Fruit fly (Drosophila melanogaster) whole organism, embryonic: Measurements from ENCODE around the gene CG42272.

Experiments used
- ATbp ChIP-seq: fragments of 200-800 bp; sonication (Bioruptor generic); optimal IDR thresholded peaks from 2 replicates; lab custom pipeline; 2017; ENCODE audit warnings: missing biosample characterization, mild to moderate bottlenecking, missing genetic modification characterization, missing genetic modification reagents
- Awh ChIP-seq: fragments of 200-800 bp; sonication (Bioruptor generic); IDR thresholded peaks from 2 replicates; pipeline ENCODE4, ENCODE4 v1.3.6; 2022; ENCODE audit warnings: missing biosample characterization, missing genetic modification characterization
- B-H1 ChIP-seq: fragments of 200-800 bp; sonication (Bioruptor generic); IDR thresholded peaks from 3 replicates; pipeline ENCODE4 v1.3.6; 2022; ENCODE audit warnings: missing biosample characterization, missing genetic modification characterization
- C15 ChIP-seq: fragments of 200-800 bp; sonication (Bioruptor generic); IDR thresholded peaks from 3 replicates; pipeline ENCODE4 v1.3.6; 2022; ENCODE audit warnings: missing biosample characterization, missing genetic modification characterization
- CG10267 ChIP-seq: fragments of 200-800 bp; sonication (Bioruptor generic); optimal IDR thresholded peaks from 2 replicates; lab custom pipeline; 2018; ENCODE audit warnings: missing biosample characterization, mild to moderate bottlenecking, missing genetic modification characterization, moderate library complexity
- CG10274 ChIP-seq: fragments of 200-800 bp; sonication (Bioruptor generic); optimal IDR thresholded peaks from 3 replicates; lab custom pipeline; 2017; ENCODE audit warnings: missing biosample characterization, mild to moderate bottlenecking, missing genetic modification characterization
- CG10654 ChIP-seq: fragments of 200-800 bp; sonication (Bioruptor generic); optimal IDR thresholded peaks from 2 replicates; lab custom pipeline; 2016; ENCODE audit warnings: missing biosample characterization, missing genetic modification characterization
- CG11247 ChIP-seq: fragments of 200-800 bp; sonication (Bioruptor generic); IDR thresholded peaks from 2 replicates; pipeline ENCODE4 v1.3.6; 2022; ENCODE audit warnings: missing biosample characterization, missing genetic modification characterization
- CG11695 ChIP-seq: fragments of 200-800 bp; sonication (Bioruptor generic); IDR thresholded peaks from 3 replicates; pipeline ENCODE4 v1.3.6; 2022; ENCODE audit warnings: missing biosample characterization, missing genetic modification characterization
- CG12299 ChIP-seq: fragments of 200-800 bp; sonication (Bioruptor generic); optimal IDR thresholded peaks from 2 replicates; lab custom pipeline; 2018; ENCODE audit warnings: missing biosample characterization, mild to moderate bottlenecking, missing genetic modification characterization
- CG12391 ChIP-seq: fragments of 200-800 bp; sonication (Bioruptor generic); optimal IDR thresholded peaks from 3 replicates; lab custom pipeline; 2018; ENCODE audit warnings: missing biosample characterization, mild to moderate bottlenecking, missing genetic modification characterization, moderate library complexity
- CG15269 ChIP-seq: fragments of 200-800 bp; sonication (Bioruptor generic); optimal IDR thresholded peaks from 2 replicates; lab custom pipeline; 2018; ENCODE audit warnings: missing biosample characterization, mild to moderate bottlenecking, missing genetic modification characterization, moderate library complexity
- CG32772 ChIP-seq: fragments of 200-800 bp; sonication (Bioruptor generic); IDR thresholded peaks from 2 replicates; pipeline ENCODE4 v1.3.6; 2022; ENCODE audit warnings: missing biosample characterization, missing genetic modification characterization
- CG3281 ChIP-seq: fragments of 200-800 bp; sonication (Bioruptor generic); optimal IDR thresholded peaks from 3 replicates; lab custom pipeline; 2017; ENCODE audit warnings: missing biosample characterization, mild to moderate bottlenecking, missing genetic modification characterization
- CG3407 ChIP-seq: fragments of 200-800 bp; sonication (Bioruptor generic); optimal IDR thresholded peaks from 2 replicates; lab custom pipeline; 2018; ENCODE audit warnings: missing biosample characterization, mild to moderate bottlenecking, missing genetic modification characterization
- CG34224 ChIP-seq: fragments of 200-800 bp; sonication (Bioruptor generic); IDR thresholded peaks from 3 replicates; pipeline ENCODE4 v1.3.6; 2022; ENCODE audit warnings: missing biosample characterization, missing genetic modification characterization; ENCODE audit not compliant: partially characterized antibody
- CG4404 ChIP-seq: fragments of 200-800 bp; sonication (Bioruptor generic); IDR thresholded peaks from 2 replicates; pipeline ENCODE4 v1.3.6; 2022; ENCODE audit warnings: missing biosample characterization, missing genetic modification characterization
- CG4854 ChIP-seq: fragments of 200-800 bp; sonication (Bioruptor generic); optimal IDR thresholded peaks from 2 replicates; lab custom pipeline; 2016; ENCODE audit warnings: missing biosample characterization, missing genetic modification characterization, inconsistent platforms
- CG5180 ChIP-seq: fragments of 200-800 bp; sonication (Bioruptor generic); optimal IDR thresholded peaks from 3 replicates; lab custom pipeline; 2017; ENCODE audit warnings: missing biosample characterization, missing genetic modification characterization, mild to moderate bottlenecking, moderate library complexity, missing genetic modification reagents
- CG6175 ChIP-seq: fragments of 200-800 bp; sonication (Bioruptor generic); IDR thresholded peaks from 3 replicates; pipeline ENCODE4 v1.3.6; 2022; ENCODE audit warnings: missing biosample characterization, missing genetic modification characterization
- CG7357 ChIP-seq: fragments of 200-800 bp; sonication (Bioruptor generic); IDR thresholded peaks from 3 replicates; pipeline ENCODE4 v1.3.6; 2022; ENCODE audit warnings: missing biosample characterization, missing genetic modification characterization
- CG9727 ChIP-seq: fragments of 200-800 bp; sonication (Bioruptor generic); optimal IDR thresholded peaks from 3 replicates; lab custom pipeline; 2017; ENCODE audit warnings: missing biosample characterization, mild to moderate bottlenecking, missing genetic modification characterization
- Camta ChIP-seq: fragments of 200-800 bp; sonication (Bioruptor generic); optimal IDR thresholded peaks from 2 replicates; lab custom pipeline; 2016; ENCODE audit warnings: missing biosample characterization, missing genetic modification characterization
- Dek ChIP-seq: fragments of 200-800 bp; sonication (Bioruptor generic); optimal IDR thresholded peaks from 3 replicates; lab custom pipeline; 2019; ENCODE audit warnings: missing biosample characterization, mild to moderate bottlenecking, missing genetic modification characterization, moderate library complexity
- Doc2 ChIP-seq: fragments of 200-800 bp; sonication (Bioruptor generic); IDR thresholded peaks from 2 replicates; pipeline ENCODE4 v1.3.6; 2022; ENCODE audit warnings: missing biosample characterization, missing genetic modification characterization
- Dref ChIP-seq: fragments of 200-800 bp; sonication (Bioruptor generic); IDR thresholded peaks from 2 replicates; pipeline ENCODE4 v1.3.6; 2022; ENCODE audit warnings: missing biosample characterization, missing genetic modification characterization
- ERR ChIP-seq: fragments of 200-800 bp; sonication (Bioruptor generic); optimal IDR thresholded peaks from 2 replicates; lab custom pipeline; 2016; ENCODE audit warnings: missing biosample characterization, missing genetic modification characterization
- GATAe ChIP-seq: fragments of 200-800 bp; sonication (Bioruptor generic); conservative IDR thresholded peaks from 2 replicates; pipeline ENCODE4 v1.3.6; 2022; ENCODE audit warnings: missing biosample characterization, missing genetic modification characterization
- Lim3 ChIP-seq: fragments of 200-800 bp; sonication (Bioruptor generic); IDR thresholded peaks from 2 replicates; pipeline ENCODE4 v1.3.6; 2022; ENCODE audit warnings: missing biosample characterization, missing genetic modification characterization
- Mes4 ChIP-seq: fragments of 200-800 bp; sonication (Bioruptor generic); optimal IDR thresholded peaks from 2 replicates; lab custom pipeline; 2016; ENCODE audit warnings: missing biosample characterization, missing genetic modification characterization
- Poxn ChIP-seq: fragments of 200-800 bp; sonication (Bioruptor generic); IDR thresholded peaks from 2 replicates; pipeline ENCODE4 v1.3.6; 2022; ENCODE audit warnings: missing biosample characterization, missing genetic modification characterization
- Rfx ChIP-seq: fragments of 200-800 bp; sonication (Bioruptor generic); IDR thresholded peaks from 2 replicates; pipeline ENCODE4 v1.3.6; 2022; ENCODE audit warnings: missing biosample characterization, missing genetic modification characterization
- Side ChIP-seq: fragments of 200-800 bp; sonication (Bioruptor generic); optimal IDR thresholded peaks from 2 replicates; lab custom pipeline; 2016; ENCODE audit warnings: missing biosample characterization, missing genetic modification characterization
- TFAM ChIP-seq: fragments of 200-800 bp; sonication (Bioruptor generic); optimal IDR thresholded peaks from 2 replicates; lab custom pipeline; 2017; ENCODE audit warnings: missing biosample characterization, missing genetic modification characterization, inconsistent platforms
- al ChIP-seq: fragments of 200-800 bp; sonication (Bioruptor generic); IDR thresholded peaks from 2 replicates; pipeline ENCODE4 v1.3.6; 2022; ENCODE audit warnings: missing biosample characterization, missing genetic modification characterization
- aop ChIP-seq: fragments of 200-800 bp; sonication (Bioruptor generic); IDR thresholded peaks from 2 replicates; pipeline ENCODE4 v1.3.6; 2022; ENCODE audit warnings: missing biosample characterization, missing genetic modification characterization
- crc ChIP-seq: fragments of 200-800 bp; sonication (Bioruptor generic); optimal IDR thresholded peaks from 2 replicates; lab custom pipeline; 2016; ENCODE audit warnings: missing biosample characterization, missing genetic modification characterization
- dmrt11E ChIP-seq: fragments of 200-800 bp; sonication (Bioruptor generic); optimal IDR thresholded peaks from 3 replicates; lab custom pipeline; 2018; ENCODE audit warnings: missing biosample characterization, mild to moderate bottlenecking, missing genetic modification characterization, moderate library complexity
- fd96Cb ChIP-seq: fragments of 200-800 bp; sonication (Bioruptor generic); optimal IDR thresholded peaks from 2 replicates; lab custom pipeline; 2018; ENCODE audit warnings: missing biosample characterization, mild to moderate bottlenecking, missing genetic modification characterization, moderate library complexity
- grau ChIP-seq: fragments of 200-800 bp; optimal IDR thresholded peaks from 3 replicates; lab custom pipeline; 2019; ENCODE audit warnings: missing biosample characterization, mild to moderate bottlenecking, missing genetic modification characterization, moderate library complexity
- nerfin-1 ChIP-seq: fragments of 200-800 bp; sonication (Bioruptor generic); optimal IDR thresholded peaks from 3 replicates; lab custom pipeline; 2019; ENCODE audit warnings: missing biosample characterization, mild to moderate bottlenecking, missing genetic modification characterization, moderate library complexity
- prd ChIP-seq, 3 experiments: fragments of >200 bp in 2 of 3; fragments of 200-800 bp in 1 of 3; sonication (Bioruptor generic) in 1 of 3; optimal IDR thresholded peaks in 2 of 3; IDR thresholded peaks in 1 of 3; 2 replicates in 2 of 3; 3 replicates in 1 of 3; pipeline versions ENCODE4 v1.3.6 to Lab custom; 2017 to 2022; ENCODE audit warnings: missing biosample characterization in 1 of 3, missing genetic modification characterization in 1 of 3
- sim ChIP-seq: fragments of 200-800 bp; sonication (Bioruptor generic); IDR thresholded peaks from 2 replicates; pipeline ENCODE4 v1.3.6; 2022; ENCODE audit warnings: missing biosample characterization, missing genetic modification characterization
- sisA ChIP-seq: fragments of 200-800 bp; sonication (Bioruptor generic); IDR thresholded peaks from 2 replicates; pipeline ENCODE4 v1.3.6; 2022; ENCODE audit warnings: missing biosample characterization, missing genetic modification characterization
- tll ChIP-seq, 2 experiments: fragments of 200-800 bp in 1 of 2; fragments of >200 bp in 1 of 2; sonication (Bioruptor generic) in 1 of 2; optimal IDR thresholded peaks; 2 replicates each; lab custom pipeline; 2017 to 2019; ENCODE audit warnings: missing biosample characterization in 2 of 2, missing genetic modification characterization in 2 of 2, mild to moderate bottlenecking in 1 of 2, moderate library complexity in 1 of 2
- vfl ChIP-seq: fragments of 200-800 bp; sonication (Bioruptor generic); optimal IDR thresholded peaks from 2 replicates; lab custom pipeline; 2016; ENCODE audit warnings: missing biosample characterization, missing genetic modification characterization
- vvl ChIP-seq: fragments of 200-800 bp; sonication (Bioruptor generic); IDR thresholded peaks from 2 replicates; pipeline ENCODE4 v1.3.6; 2022; ENCODE audit warnings: missing biosample characterization, missing genetic modification characterization

Gene CG42272

dm6 chr3L:5808101-5808433, 5.2 kb downstream of the CG42272 start (continued):
- no peak for TF ChIP-seq CG34224 (GFP tag; lab: Robert Waterston, UW)
- TF ChIP-seq nerfin-1 (tag; lab: Kevin White, UChicago): no peak
- peak; percentile 28 for TF ChIP-seq CG12391 (tag; lab: Kevin White, UChicago)
- no peak for TF ChIP-seq CG32772 (GFP tag; lab: Robert Waterston, UW)
- no peak for TF ChIP-seq aop (GFP tag; lab: Robert Waterston, UW)
- 0 out of 2 replicates have a peak, but pooled peaks have one; percentile 10 for TF ChIP-seq CG4404 (GFP tag; lab: Robert Waterston, UW)
- TF ChIP-seq CG10267: no peak
- peak; percentile 56 for TF ChIP-seq Rfx (GFP tag; lab: Robert Waterston, UW)
- TF ChIP-seq TFAM (GFP tag; lab: Kevin White, UChicago): no peak
- peak; percentile 10 for TF ChIP-seq Side
- peak; percentile 41 for TF ChIP-seq CG10274 (GFP tag; lab: Kevin White, UChicago)
- TF ChIP-seq Awh (GFP tag; lab: Robert Waterston, UW): no peak
- TF ChIP-seq Lim3 (GFP tag; lab: Robert Waterston, UW): no peak
- no peak for TF ChIP-seq CG10654 (GFP tag; lab: Kevin White, UChicago)
- 0 out of 3 replicates have a peak, but pooled peaks have one; percentile 30 for TF ChIP-seq CG11695 (GFP tag; lab: Robert Waterston, UW)
- no peak for TF ChIP-seq sisA
- no peak for TF ChIP-seq tll (GFP tag; optimal IDR thresholded peaks at IDR 0.05; lab: Kevin White, UChicago)
- no peak for TF ChIP-seq CG4854 (GFP tag; lab: Kevin White, UChicago)
- 0 out of 3 replicates have a peak, but pooled peaks have one; percentile 17 for TF ChIP-seq CG7357 (GFP tag; lab: Robert Waterston, UW)
- peak; percentile 39 for TF ChIP-seq grau (tag; lab: Kevin White, UChicago)
- no peak for TF ChIP-seq C15 (GFP tag; lab: Robert Waterston, UW)
- no peak for TF ChIP-seq CG5180 (GFP tag; lab: Kevin White, UChicago)
- no peak for TF ChIP-seq Doc2 (GFP tag; lab: Robert Waterston, UW)
- TF ChIP-seq al (GFP tag; lab: Robert Waterston, UW): 0 out of 2 replicates have a peak, but pooled peaks have one; percentile 20
- TF ChIP-seq Mes4: no peak
- no peak for TF ChIP-seq CG3407
- TF ChIP-seq Camta (GFP tag; lab: Kevin White, UChicago): no peak
- TF ChIP-seq fd96Cb (tag; lab: Kevin White, UChicago): no peak
- TF ChIP-seq sim (GFP tag; lab: Robert Waterston, UW): no peak
- TF ChIP-seq CG15269: peak; percentile 33
- TF ChIP-seq ATbp (GFP tag; lab: Kevin White, UChicago): peak; percentile 26
- no peak for TF ChIP-seq prd (optimal IDR thresholded peaks at IDR 0.05; lab: Kevin White, UChicago)
- TF ChIP-seq prd (GFP tag; IDR thresholded peaks at IDR 0.05; lab: Robert Waterston, UW): peak; percentile 29; the same call in 1 of the 3 replicates
- no peak for TF ChIP-seq Poxn (GFP tag; lab: Robert Waterston, UW)
- peak; percentile 14 for TF ChIP-seq CG9727 (GFP tag; lab: Kevin White, UChicago)
- no peak for TF ChIP-seq vfl (GFP tag; lab: Kevin White, UChicago)
- no peak for TF ChIP-seq CG6175 (GFP tag; lab: Robert Waterston, UW)
- TF ChIP-seq vvl: no peak
- TF ChIP-seq dmrt11E (tag; lab: Kevin White, UChicago): no peak
- TF ChIP-seq Dek: peak; percentile 8
- peak; percentile 44 for TF ChIP-seq CG3281 (GFP tag; lab: Kevin White, UChicago)
- TF ChIP-seq GATAe (GFP tag; lab: Robert Waterston, UW): no peak
- no peak for TF ChIP-seq CG12299 (tag; lab: Kevin White, UChicago)
- no peak for TF ChIP-seq crc (GFP tag; lab: Kevin White, UChicago)
- peak; percentile 13; the same call in 1 of the 3 replicates for TF ChIP-seq B-H1
- TF ChIP-seq CG11247 (GFP tag; lab: Robert Waterston, UW): 0 out of 2 replicates have a peak, but pooled peaks have one; percentile 30
- no peak for TF ChIP-seq Dref (GFP tag; lab: Robert Waterston, UW)
- no peak for TF ChIP-seq ERR (GFP tag; lab: Kevin White, UChicago)
